Worm (Caenorhabditis elegans) whole organism, L4 larva: ENCODE results near the gene Y49G5A.1.

ENCODE experiments used
- ama-1 ChIP-seq: fragments of 150-350 bp; optimal IDR thresholded peaks from 2 replicates; lab custom pipeline; 2014; ENCODE audit warnings: inconsistent platforms, mixed read lengths
- daf-19 ChIP-seq: fragments of 200-800 bp; sonication (Bioruptor generic); conservative IDR thresholded peaks from 2 replicates; pipeline ENCODE4 v1.3.6; 2022; ENCODE audit warnings: missing genetic modification characterization, missing compliant biosample characterization
- lin-1 ChIP-seq: fragments of 200-800 bp; sonication (Bioruptor generic); IDR thresholded peaks from 2 replicates; pipeline ENCODE4 v1.3.6; 2022; ENCODE audit warnings: missing genetic modification reagents, missing genetic modification characterization, missing compliant biosample characterization

DNA sequence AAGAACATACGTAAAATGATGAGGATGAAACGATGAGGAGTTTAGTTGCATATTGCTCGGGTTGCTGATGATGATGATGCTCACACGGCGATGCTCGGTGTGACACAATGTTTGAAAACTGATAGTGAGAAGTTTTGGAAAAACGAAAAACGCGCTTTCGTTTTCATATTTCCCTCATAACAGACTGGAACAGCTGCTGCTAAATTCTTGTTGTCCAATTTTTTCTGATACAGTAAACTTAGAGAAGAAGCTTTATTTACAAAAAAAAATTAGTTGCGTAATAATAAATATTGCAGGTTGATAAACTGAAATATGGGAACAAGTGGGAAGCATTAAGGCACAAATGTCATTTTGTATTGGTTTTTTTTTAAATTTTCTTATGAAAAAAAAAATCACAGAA, 37.4 kb upstream of the Y49G5A.1 start, which contains the start of gene ceh-33:
- no peak for TF ChIP-seq daf-19
- no peak for TF ChIP-seq lin-1 (GFP tag; lab: Robert Waterston, UW)
- no peak for TF ChIP-seq ama-1 (lab: Kevin White, UChicago)
